Worm (Caenorhabditis elegans) whole organism, L4 larva: Measurements from ENCODE around the gene slcr-46.3.

Experiments used
- T20F7.1 ChIP-seq: fragments of 200-800 bp; sonication (Bioruptor generic); optimal IDR thresholded peaks from 2 replicates; lab custom pipeline; 2018; ENCODE audit warnings: mild to moderate bottlenecking, missing genetic modification characterization, missing compliant biosample characterization
- attf-4 ChIP-seq: sonication (generic microtip); optimal IDR thresholded peaks from 3 replicates; lab custom pipeline; 2017; ENCODE audit warnings: missing biosample characterization, missing genetic modification characterization
- dpl-1 ChIP-seq: fragments of 150-350 bp; optimal IDR thresholded peaks from 2 replicates; lab custom pipeline; 2014; ENCODE audit warnings: missing biosample characterization, missing genetic modification reagents, missing genetic modification characterization
- fos-1 ChIP-seq: fragments of 150-350 bp; optimal IDR thresholded peaks from 2 replicates; lab custom pipeline; 2014; ENCODE audit warnings: missing biosample characterization, missing genetic modification characterization
- lsy-2 ChIP-seq, 2 experiments: fragments of 150-350 bp in 1 of 2; sonication (generic microtip) in 1 of 2; optimal IDR thresholded peaks; 2 replicates each; lab custom pipeline; 2014 to 2017; ENCODE audit warnings: missing biosample characterization in 2 of 2, missing genetic modification characterization in 2 of 2
- mdl-1 ChIP-seq, 2 experiments: fragments of 150-350 bp in 1 of 2; sonication (generic microtip) in 1 of 2; optimal IDR thresholded peaks; 2 replicates each; lab custom pipeline; 2014 to 2017; ENCODE audit warnings: missing biosample characterization in 2 of 2, missing genetic modification characterization in 2 of 2
- nhr-237 ChIP-seq: sonication (generic microtip); optimal IDR thresholded peaks from 2 replicates; lab custom pipeline; 2017; ENCODE audit warnings: missing biosample characterization, missing genetic modification characterization
- nhr-76 ChIP-seq: fragments of 150-350 bp; optimal IDR thresholded peaks from 2 replicates; lab custom pipeline; 2014; ENCODE audit warnings: missing biosample characterization, missing genetic modification characterization
- skn-1 ChIP-seq: fragments of 150-350 bp; optimal IDR thresholded peaks from 2 replicates; lab custom pipeline; 2014; ENCODE audit warnings: missing biosample characterization, missing genetic modification characterization
- unc-39 ChIP-seq: sonication (generic microtip); optimal IDR thresholded peaks from 2 replicates; lab custom pipeline; 2017; ENCODE audit warnings: missing biosample characterization, missing genetic modification characterization
- zag-1 ChIP-seq: fragments of 150-350 bp; optimal IDR thresholded peaks from 2 replicates; lab custom pipeline; 2014; ENCODE audit warnings: missing biosample characterization, missing genetic modification characterization

- TF ChIP-seq fos-1 (tag; lab: Kevin White, UChicago) (no peak), attf-4 (tag; lab: Kevin White, UChicago) (no peak), dpl-1 (GFP tag; lab: Kevin White, UChicago) (no peak), T20F7.1 (GFP tag; lab: Kevin White, UChicago) (no peak), nhr-237 (tag; lab: Kevin White, UChicago) (no peak), unc-39 (tag; lab: Kevin White, UChicago) (no peak), nhr-76 (tag; lab: Kevin White, UChicago) (no peak), zag-1 (tag; lab: Kevin White, UChicago) (no peak), mdl-1 (tag; optimal IDR thresholded peaks at IDR 0.05; lab: Kevin White, UChicago) (no peak), lsy-2 (tag; optimal IDR thresholded peaks at IDR 0.05; lab: Kevin White, UChicago) (no peak), skn-1 (tag; lab: Kevin White, UChicago) (no peak)
Measured at ce11 chrV:9714909-9715308, 9.0 kb downstream of the slcr-46.3 start, which contains the start of gene F40F9.3.
